Comparison of ENCODE assay signal across 5 worm cellular contexts in the genomic region with DNA sequence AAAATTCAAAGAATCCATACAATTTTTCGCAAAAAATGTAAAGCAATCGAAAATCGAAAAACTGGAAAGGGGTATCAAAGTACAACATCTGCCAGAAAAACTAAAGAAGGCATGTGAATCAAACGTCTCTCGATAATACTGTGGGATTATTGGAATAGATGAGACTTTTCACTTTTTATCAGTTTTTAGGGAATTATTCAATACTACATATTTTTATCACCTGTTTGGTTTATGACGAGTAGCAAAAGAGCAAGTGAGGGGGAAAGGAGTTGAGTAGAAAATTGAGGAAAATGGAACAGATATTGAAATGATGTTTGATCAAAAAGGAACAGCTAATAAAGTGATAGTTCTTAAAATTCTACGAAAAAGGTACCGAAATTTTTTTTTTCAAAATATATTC.
A peak's percentile ranks its signal among the peaks of the same experiment; 100 is the strongest.
TF ChIP-seq lines count a peak whose summit lies in the region.

No protein-coding gene starts in this region.

TF ChIP-seq in whole organism, L1 larva, 84 proteins besides CTCF, POLR2A, EP300 and RAD21:
- TF ChIP-seq nhr-20 (tag; optimal IDR thresholded peaks at IDR 0.05; lab: Kevin White, UChicago) (no peak), elt-2 (tag; optimal IDR thresholded peaks at IDR 0.05; lab: Kevin White, UChicago) (peak; percentile 41)

TF ChIP-seq in whole organism, L2 larva, 48 proteins besides CTCF, POLR2A, EP300 and RAD21:
- TF ChIP-seq unc-55 (GFP tag; optimal IDR thresholded peaks at IDR 0.05; lab: Kevin White, UChicago), result peak; percentile 11
- TF ChIP-seq alr-1 (tag; optimal IDR thresholded peaks at IDR 0.05; lab: Kevin White, UChicago), result no peak

TF ChIP-seq in whole organism, L3 larva, 47 proteins besides CTCF, POLR2A, EP300 and RAD21:
- TF ChIP-seq pqm-1 (tag; optimal IDR thresholded peaks at IDR 0.05; lab: Kevin White, UChicago) (peak; percentile 55), nhr-11 (tag; optimal IDR thresholded peaks at IDR 0.05; lab: Kevin White, UChicago) (no peak), elt-3 (tag; optimal IDR thresholded peaks at IDR 0.05; lab: Kevin White, UChicago) (no peak), tbx-2 (tag; optimal IDR thresholded peaks at IDR 0.05; lab: Kevin White, UChicago) (no peak), elt-2 (tag; optimal IDR thresholded peaks at IDR 0.05; lab: Kevin White, UChicago) (peak; percentile 59), unc-62 (GFP tag; optimal IDR thresholded peaks at IDR 0.05; lab: Kevin White, UChicago) (no peak)

TF ChIP-seq in whole organism, L4 larva, 104 proteins besides CTCF, POLR2A, EP300 and RAD21:
- TF ChIP-seq zag-1 (tag; optimal IDR thresholded peaks at IDR 0.05; lab: Kevin White, UChicago) (no peak), ceh-28 (tag; optimal IDR thresholded peaks at IDR 0.05; lab: Kevin White, UChicago) (no peak), mep-1 (tag; optimal IDR thresholded peaks at IDR 0.05; lab: Kevin White, UChicago) (no peak), nhr-10 (tag; optimal IDR thresholded peaks at IDR 0.05; lab: Kevin White, UChicago) (no peak), dve-1 (tag; optimal IDR thresholded peaks at IDR 0.05; lab: Kevin White, UChicago; ENCODE audit: insufficient read depth) (peak; percentile 37), spr-3 (GFP tag; optimal IDR thresholded peaks at IDR 0.05; lab: Kevin White, UChicago) (no peak), sdz-12 (GFP tag; optimal IDR thresholded peaks at IDR 0.05; lab: Kevin White, UChicago) (no peak), dmd-6 (GFP tag; IDR thresholded peaks at IDR 0.05; lab: Robert Waterston, UW) (0 out of 2 replicates have a peak, but pooled peaks have one; percentile 26), tag-97 (GFP tag; IDR thresholded peaks at IDR 0.05; lab: Robert Waterston, UW) (no peak), pqm-1 (tag; optimal IDR thresholded peaks at IDR 0.05; lab: Kevin White, UChicago) (peak; percentile 14), F37D6.2 (tag; optimal IDR thresholded peaks at IDR 0.05; lab: Kevin White, UChicago) (no peak), jun-1 (tag; optimal IDR thresholded peaks at IDR 0.05; lab: Kevin White, UChicago) (no peak), aha-1 (tag; lab: Kevin White, UChicago) (peak; percentile 53), php-3 (GFP tag; IDR thresholded peaks at IDR 0.05; lab: Robert Waterston, UW) (no peak), T20F7.1 (GFP tag; optimal IDR thresholded peaks at IDR 0.05; lab: Kevin White, UChicago) (no peak)
TF ChIP-seq in whole organism, L4 larva: peak in this region for 4.

TF ChIP-seq in whole organism, young adult, 124 proteins besides CTCF, POLR2A, EP300 and RAD21:
- TF ChIP-seq akir-1 (GFP tag; optimal IDR thresholded peaks at IDR 0.05; lab: Kevin White, UChicago), result no peak
- no peak for TF ChIP-seq T26A5.8 (tag; optimal IDR thresholded peaks at IDR 0.05; lab: Kevin White, UChicago)
- no peak for TF ChIP-seq nfyb-1 (GFP tag; IDR thresholded peaks at IDR 0.05; lab: Robert Waterston, UW)
- peak; percentile 9 for TF ChIP-seq nhr-80 (tag; optimal IDR thresholded peaks at IDR 0.05; lab: Kevin White, UChicago)
- TF ChIP-seq pha-4 (tag; optimal IDR thresholded peaks at IDR 0.05; lab: Kevin White, UChicago), result no peak
- TF ChIP-seq F49E8.2 (tag; optimal IDR thresholded peaks at IDR 0.05; lab: Kevin White, UChicago; ENCODE audit: insufficient read depth), result no peak
